Worm (Caenorhabditis elegans) whole organism, early embryonic: ENCODE results near the gene F17E9.15.
A peak's percentile ranks its signal among the peaks of the same experiment; 100 is the strongest.

Experiments used
- B0310.2 ChIP-seq: sonication (generic microtip); optimal IDR thresholded peaks from 2 replicates; lab custom pipeline; 2016; ENCODE audit warnings: mild to moderate bottlenecking, missing genetic modification characterization, missing compliant biosample characterization
- F13C5.2 ChIP-seq: sonication (generic microtip); optimal IDR thresholded peaks from 2 replicates; lab custom pipeline; 2017; ENCODE audit warnings: mild to moderate bottlenecking, missing genetic modification characterization, inconsistent platforms, missing compliant biosample characterization
- aly-1 ChIP-seq: sonication (generic microtip); optimal IDR thresholded peaks from 2 replicates; lab custom pipeline; 2016; ENCODE audit warnings: missing genetic modification characterization, missing compliant biosample characterization
- ama-1 ChIP-seq: fragments of 150-350 bp; optimal IDR thresholded peaks from 2 replicates; lab custom pipeline; 2014
- ceh-13 ChIP-seq: fragments of 200-800 bp; sonication (Bioruptor generic); optimal IDR thresholded peaks from 2 replicates; lab custom pipeline; 2018; ENCODE audit warnings: mild to moderate bottlenecking, missing genetic modification characterization, missing compliant biosample characterization
- ceh-36 ChIP-seq: sonication (generic microtip); optimal IDR thresholded peaks from 2 replicates; lab custom pipeline; 2016; ENCODE audit warnings: missing genetic modification characterization, inconsistent platforms, missing compliant biosample characterization
- ets-7 ChIP-seq: sonication (generic microtip); optimal IDR thresholded peaks from 2 replicates; lab custom pipeline; 2016; ENCODE audit warnings: missing genotype, missing genetic modification characterization, missing compliant biosample characterization
- flt-1 ChIP-seq: fragments of 200-800 bp; sonication (Bioruptor generic); IDR thresholded peaks from 2 replicates; pipeline ENCODE4 v1.3.6; 2022; ENCODE audit warnings: missing genetic modification characterization, missing compliant biosample characterization
- hmbx-1 ChIP-seq: sonication (generic microtip); optimal IDR thresholded peaks from 2 replicates; lab custom pipeline; 2016; ENCODE audit warnings: mild to moderate bottlenecking, missing genetic modification characterization, missing compliant biosample characterization
- hmg-4 ChIP-seq: fragments of 200-800 bp; sonication (Bioruptor generic); optimal IDR thresholded peaks from 2 replicates; lab custom pipeline; 2018; ENCODE audit warnings: mild to moderate bottlenecking, missing genetic modification characterization, missing compliant biosample characterization
- hnd-1 ChIP-seq: sonication (generic microtip); optimal IDR thresholded peaks from 2 replicates; lab custom pipeline; 2016; ENCODE audit warnings: missing genetic modification characterization, missing compliant biosample characterization
- pes-1 ChIP-seq: fragments of 200-800 bp; sonication (Bioruptor generic); IDR thresholded peaks from 2 replicates; pipeline ENCODE4 v1.3.6; 2022; ENCODE audit warnings: missing genetic modification reagents, missing genetic modification characterization, missing compliant biosample characterization
- scrt-1 ChIP-seq: fragments of 200-800 bp; sonication (Bioruptor generic); IDR thresholded peaks from 2 replicates; pipeline ENCODE4 v1.3.6; 2022; ENCODE audit warnings: missing genetic modification characterization, missing compliant biosample characterization
- sea-1 ChIP-seq: fragments of 200-800 bp; sonication (Bioruptor generic); conservative IDR thresholded peaks from 2 replicates; pipeline ENCODE4 v1.3.6; 2022; ENCODE audit warnings: missing genetic modification characterization, missing compliant biosample characterization
- tbx-11 ChIP-seq: fragments of 200-800 bp; sonication (Bioruptor generic); IDR thresholded peaks from 2 replicates; pipeline ENCODE4 v1.3.6; 2022; ENCODE audit warnings: missing genetic modification characterization, missing compliant biosample characterization
- tbx-37 ChIP-seq: fragments of 200-800 bp; sonication (Bioruptor generic); conservative IDR thresholded peaks from 2 replicates; pipeline ENCODE4 v1.3.6; 2022; ENCODE audit warnings: missing genetic modification reagents, missing genetic modification characterization, missing compliant biosample characterization
- tra-4 ChIP-seq: sonication (generic microtip); optimal IDR thresholded peaks from 2 replicates; lab custom pipeline; 2017; ENCODE audit warnings: missing genetic modification characterization, missing compliant biosample characterization

The F17E9.15 gene

DNA sequence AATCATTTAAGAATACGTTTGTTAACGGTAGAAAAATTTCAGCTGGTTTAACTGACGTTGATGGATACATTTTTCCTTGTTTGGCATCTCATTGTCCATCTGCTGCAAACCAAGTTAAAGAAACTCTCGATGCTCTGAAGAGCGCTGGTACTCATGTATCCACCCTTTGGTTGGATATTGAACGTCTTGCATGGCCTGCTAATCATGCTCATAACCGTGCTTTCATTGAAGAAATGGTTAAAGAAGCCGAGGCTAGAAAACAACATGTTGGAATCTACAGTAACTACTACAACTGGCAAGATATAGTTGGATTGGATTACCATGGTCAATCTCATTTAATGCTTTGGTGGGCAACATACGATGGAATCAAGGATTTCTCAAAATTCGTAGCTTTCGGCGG, 14.2 kb upstream of the F17E9.15 start:
- TF ChIP-seq ceh-13 (GFP tag; lab: Kevin White, UChicago): no peak
- 0 out of 2 replicates have a peak, but pooled peaks have one; percentile 2 for TF ChIP-seq flt-1 (GFP tag; lab: Robert Waterston, UW)
- TF ChIP-seq F13C5.2 (tag; lab: Kevin White, UChicago): no peak
- TF ChIP-seq hnd-1 (tag; lab: Kevin White, UChicago): no peak
- TF ChIP-seq tra-4 (tag; lab: Kevin White, UChicago): no peak
- TF ChIP-seq B0310.2 (tag; lab: Kevin White, UChicago): no peak

ce11 chrIV:8333554-8333953, 13.7 kb upstream of the F17E9.15 start:
- TF ChIP-seq hmbx-1 (tag; lab: Kevin White, UChicago) (no peak), ama-1 (lab: Kevin White, UChicago) (peak; percentile 97), sea-1 (GFP tag; lab: Robert Waterston, UW) (no peak), aly-1 (peak; percentile 47), ceh-13 (GFP tag; lab: Kevin White, UChicago) (no peak), flt-1 (GFP tag; lab: Robert Waterston, UW) (no peak)

ce11 chrIV:8333954-8333987, 13.4 kb upstream of the F17E9.15 start, which contains the start of gene his-31:
TSS of gene his-31 (minus strand) at chrIV:8333983.
- TF ChIP-seq flt-1 (GFP tag; lab: Robert Waterston, UW) (no peak), F13C5.2 (tag; lab: Kevin White, UChicago) (no peak), tbx-37 (GFP tag; lab: Robert Waterston, UW) (no peak), ceh-13 (GFP tag; lab: Kevin White, UChicago) (no peak), hmg-4 (no peak), scrt-1 (GFP tag; lab: Robert Waterston, UW) (no peak), tbx-11 (GFP tag; lab: Robert Waterston, UW) (no peak), pes-1 (GFP tag; lab: Robert Waterston, UW) (no peak), sea-1 (GFP tag; lab: Robert Waterston, UW) (no peak), hmbx-1 (tag; lab: Kevin White, UChicago) (no peak), tra-4 (tag; lab: Kevin White, UChicago) (no peak), hnd-1 (tag; lab: Kevin White, UChicago) (no peak), B0310.2 (tag; lab: Kevin White, UChicago) (no peak), ama-1 (lab: Kevin White, UChicago) (no peak), aly-1 (no peak), ets-7 (no peak), ceh-36 (tag; lab: Kevin White, UChicago) (no peak)

ce11 chrIV:8333988-8334863, 13.0 kb upstream of the F17E9.15 start, which contains the start of gene his-32:
TSS of gene his-32 (plus strand) at chrIV:8334305.
- TF ChIP-seq sea-1 (GFP tag; lab: Robert Waterston, UW): peak; percentile 67; the same call in 1 of the 2 replicates
- peak; percentile 100 for TF ChIP-seq aly-1
- no peak for TF ChIP-seq tbx-11 (GFP tag; lab: Robert Waterston, UW)
- no peak for TF ChIP-seq ceh-13 (GFP tag; lab: Kevin White, UChicago)
- TF ChIP-seq tbx-37 (GFP tag; lab: Robert Waterston, UW): no peak
- TF ChIP-seq ceh-36 (tag; lab: Kevin White, UChicago): peak; percentile 69
- TF ChIP-seq ets-7: no peak
- TF ChIP-seq hmbx-1 (tag; lab: Kevin White, UChicago): peak; percentile 60
- peak; percentile 41 for TF ChIP-seq hmg-4
- peak; percentile 99 for TF ChIP-seq ama-1 (lab: Kevin White, UChicago)
- peak; percentile 88 for TF ChIP-seq B0310.2 (tag; lab: Kevin White, UChicago)
- TF ChIP-seq pes-1 (GFP tag; lab: Robert Waterston, UW): peak; percentile 76
- TF ChIP-seq F13C5.2 (tag; lab: Kevin White, UChicago): peak; percentile 18
- peak; percentile 65; the same call in 1 of the 2 replicates for TF ChIP-seq flt-1 (GFP tag; lab: Robert Waterston, UW)
- TF ChIP-seq scrt-1 (GFP tag; lab: Robert Waterston, UW): peak; percentile 78; the same call in 1 of the 2 replicates
- TF ChIP-seq tra-4 (tag; lab: Kevin White, UChicago): peak; percentile 25
- TF ChIP-seq hnd-1 (tag; lab: Kevin White, UChicago): no peak

DNA sequence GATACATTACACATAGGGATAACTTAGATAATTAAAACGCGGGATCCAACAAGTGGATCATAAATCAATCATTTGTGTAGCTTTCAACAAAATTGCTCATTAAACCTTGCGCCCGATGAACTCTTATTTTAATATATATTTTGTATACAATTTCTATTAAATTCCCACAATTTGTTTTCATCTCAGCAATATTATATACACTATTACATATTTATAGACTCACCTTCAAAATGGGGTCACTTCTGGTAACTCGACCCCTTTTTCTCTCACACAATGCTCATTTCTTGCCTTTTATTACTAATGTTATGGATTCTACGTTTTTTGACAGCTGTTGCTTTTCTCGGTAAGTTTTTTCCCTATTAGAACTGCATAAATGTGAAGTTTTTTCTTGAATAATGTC, 7.6 kb upstream of the F17E9.15 start, which contains the start of gene lgc-6:
lgc-6 (plus strand) TSS at position 301 of the 400 bp plus-strand sequence.
- TF ChIP-seq hmg-4 (no peak), ceh-13 (GFP tag; lab: Kevin White, UChicago) (no peak), ama-1 (lab: Kevin White, UChicago) (no peak), tbx-11 (GFP tag; lab: Robert Waterston, UW) (no peak), pes-1 (GFP tag; lab: Robert Waterston, UW) (no peak), B0310.2 (tag; lab: Kevin White, UChicago) (no peak), sea-1 (GFP tag; lab: Robert Waterston, UW) (no peak), aly-1 (no peak), hmbx-1 (tag; lab: Kevin White, UChicago) (no peak), tbx-37 (GFP tag; lab: Robert Waterston, UW) (no peak), scrt-1 (GFP tag; lab: Robert Waterston, UW) (no peak), ceh-36 (tag; lab: Kevin White, UChicago) (no peak), hnd-1 (tag; lab: Kevin White, UChicago) (no peak), F13C5.2 (tag; lab: Kevin White, UChicago) (no peak)

- TF ChIP-seq ceh-36 (tag; lab: Kevin White, UChicago) (no peak), tra-4 (tag; lab: Kevin White, UChicago) (no peak), tbx-37 (GFP tag; lab: Robert Waterston, UW) (no peak), pes-1 (GFP tag; lab: Robert Waterston, UW) (no peak), scrt-1 (GFP tag; lab: Robert Waterston, UW) (no peak), ets-7 (no peak)
These were observed 4.8 kb upstream of the F17E9.15 start, which contains the start of gene lgc-5 for ce11 chrIV:8342385-8342784. TSS of gene lgc-5 (plus strand) at chrIV:8342685.

ce11 chrIV:8345518-8345917, 1.7 kb upstream of the F17E9.15 start, which contains the start of gene F17E9.5:
TSS of gene F17E9.5 (plus strand) at chrIV:8345818.
- TF ChIP-seq flt-1 (GFP tag; lab: Robert Waterston, UW): no peak
- no peak for TF ChIP-seq ets-7
- TF ChIP-seq F13C5.2 (tag; lab: Kevin White, UChicago): no peak
- TF ChIP-seq tbx-11 (GFP tag; lab: Robert Waterston, UW): no peak
- TF ChIP-seq sea-1 (GFP tag; lab: Robert Waterston, UW): no peak
- no peak for TF ChIP-seq scrt-1 (GFP tag; lab: Robert Waterston, UW)
- TF ChIP-seq ceh-36 (tag; lab: Kevin White, UChicago): no peak
- no peak for TF ChIP-seq B0310.2 (tag; lab: Kevin White, UChicago)
- TF ChIP-seq aly-1: no peak
- no peak for TF ChIP-seq tbx-37 (GFP tag; lab: Robert Waterston, UW)
- no peak for TF ChIP-seq hmbx-1 (tag; lab: Kevin White, UChicago)
- TF ChIP-seq hmg-4: no peak
- no peak for TF ChIP-seq tra-4 (tag; lab: Kevin White, UChicago)
- no peak for TF ChIP-seq ceh-13 (GFP tag; lab: Kevin White, UChicago)
